Worm (Caenorhabditis elegans): ENCODE measurements around the gene hst-1.

ce11 chrIV:8677303-8677702 lies 14.0 kb downstream of the hst-1 start, which contains the start of gene F08B4.8:
- TF ChIP-seq nhr-237 (tag; optimal IDR thresholded peaks at IDR 0.05), result no peak
- no peak for TF ChIP-seq lsy-2 (tag; optimal IDR thresholded peaks at IDR 0.05)
